Worm (Caenorhabditis elegans): ENCODE measurements around the gene sds-22.

DNA sequence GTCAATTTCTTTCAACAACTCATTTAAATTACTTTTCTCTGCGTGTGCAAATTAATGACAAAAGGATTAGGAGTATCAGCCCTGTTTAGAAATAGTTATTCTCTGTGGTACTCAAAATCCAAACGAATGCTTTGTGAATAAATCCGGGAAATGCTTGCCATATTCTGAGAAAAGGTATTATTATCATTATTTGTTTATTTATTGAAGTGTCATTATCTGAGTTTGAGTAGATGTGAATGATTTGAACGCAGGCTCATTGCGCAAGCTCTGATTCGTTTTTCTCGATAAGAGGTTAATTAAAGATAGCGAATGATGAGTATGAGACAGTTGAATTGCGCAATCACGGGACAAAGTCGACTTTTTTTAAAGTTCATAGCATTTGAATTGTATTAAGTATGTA lies 30.3 kb upstream of the sds-22 start:
- no peak for TF ChIP-seq lsy-2 (tag; optimal IDR thresholded peaks at IDR 0.05)
- TF ChIP-seq nhr-237 (tag; optimal IDR thresholded peaks at IDR 0.05) = no peak
- TF ChIP-seq nhr-12 (tag; optimal IDR thresholded peaks at IDR 0.05) = no peak
- no peak for TF ChIP-seq blmp-1 (tag; optimal IDR thresholded peaks at IDR 0.05)
- TF ChIP-seq elt-3 (tag; optimal IDR thresholded peaks at IDR 0.05) = no peak
- TF ChIP-seq snpc-4 (tag; optimal IDR thresholded peaks at IDR 0.05) = no peak
- TF ChIP-seq mep-1 (tag; optimal IDR thresholded peaks at IDR 0.05) = no peak
- peak; percentile 87 for TF ChIP-seq zip-8 (tag; optimal IDR thresholded peaks at IDR 0.05)
- TF ChIP-seq nhr-28 (tag; optimal IDR thresholded peaks at IDR 0.05) = no peak
- no peak for TF ChIP-seq cnd-1 (tag; optimal IDR thresholded peaks at IDR 0.05)

Data from whole organism, mixed stage, embryonic.